Fruit fly (Drosophila melanogaster): ENCODE measurements around the gene CG3337.

The CG3337 gene

DNA sequence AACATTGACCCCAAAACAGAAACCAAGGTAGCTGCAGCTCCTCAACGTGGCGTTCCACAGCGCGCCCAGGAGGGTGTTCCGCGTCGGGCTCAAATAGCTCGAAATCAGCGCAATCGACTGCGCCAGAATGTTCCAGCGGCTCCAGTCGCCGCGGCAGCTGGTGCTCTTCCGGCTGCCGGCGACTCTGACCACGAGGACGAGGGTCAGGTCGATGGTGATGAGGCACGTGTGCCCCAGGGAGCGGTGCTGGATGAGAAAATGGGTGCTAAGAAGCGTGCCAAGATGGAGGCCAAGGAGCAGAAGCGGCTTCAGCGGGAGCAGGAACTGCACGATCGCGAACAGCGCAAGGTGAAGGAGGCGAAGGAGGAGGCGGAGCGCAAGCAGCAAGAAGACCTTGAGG, 8.1 kb downstream of the CG3337 start:
- no peak for TF ChIP-seq noc (tag; optimal IDR thresholded peaks at IDR 0.05)

DNA sequence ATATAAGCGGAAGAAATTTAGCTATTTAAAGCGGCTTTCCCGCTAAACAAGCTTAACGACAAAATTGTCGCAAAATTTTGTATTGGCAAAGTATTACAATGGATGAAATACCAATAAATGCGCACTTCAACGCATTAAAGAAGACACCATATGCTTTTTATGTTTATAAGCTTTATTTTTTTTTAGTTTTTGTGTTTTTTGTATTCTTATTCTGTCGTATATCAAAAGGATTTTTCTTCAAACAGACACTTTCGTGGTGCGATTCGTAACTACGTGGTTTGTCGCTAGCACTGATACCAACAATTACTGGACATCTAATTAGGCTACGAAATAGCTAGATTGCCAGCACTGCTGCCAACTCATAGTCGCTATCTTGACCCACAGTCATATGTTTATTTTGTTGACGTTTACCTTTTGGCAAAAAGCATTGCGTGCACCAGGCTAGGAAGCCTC, 8.7 kb downstream of the CG3337 start, which contains the start of gene Ddrgk1:
Gene Ddrgk1, plus strand, starts transcription at position 387 of the 453 bp plus-strand sequence.
- no peak for TF ChIP-seq noc (tag; optimal IDR thresholded peaks at IDR 0.05)

DNA sequence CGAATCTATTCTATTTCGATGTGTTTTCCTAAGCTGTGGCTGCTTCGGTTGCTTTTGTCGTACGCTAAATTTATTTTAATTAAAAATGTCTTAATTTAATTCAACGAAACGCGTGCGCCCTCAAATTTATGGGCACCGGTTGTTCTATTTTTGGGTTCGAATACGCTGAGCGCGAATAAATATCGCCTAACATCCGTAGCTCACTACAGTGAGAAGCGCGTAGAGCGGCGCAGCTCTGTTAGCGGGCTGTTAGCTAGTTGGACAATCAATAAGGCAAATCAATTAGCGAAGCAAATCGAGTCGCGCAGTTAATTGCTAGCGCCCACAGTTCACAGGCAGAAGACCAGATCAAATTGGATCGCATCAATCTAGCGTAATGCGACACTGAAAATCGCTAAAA, 13.3 kb downstream of the CG3337 start:
- no peak for TF ChIP-seq noc (tag; optimal IDR thresholded peaks at IDR 0.05)

DNA sequence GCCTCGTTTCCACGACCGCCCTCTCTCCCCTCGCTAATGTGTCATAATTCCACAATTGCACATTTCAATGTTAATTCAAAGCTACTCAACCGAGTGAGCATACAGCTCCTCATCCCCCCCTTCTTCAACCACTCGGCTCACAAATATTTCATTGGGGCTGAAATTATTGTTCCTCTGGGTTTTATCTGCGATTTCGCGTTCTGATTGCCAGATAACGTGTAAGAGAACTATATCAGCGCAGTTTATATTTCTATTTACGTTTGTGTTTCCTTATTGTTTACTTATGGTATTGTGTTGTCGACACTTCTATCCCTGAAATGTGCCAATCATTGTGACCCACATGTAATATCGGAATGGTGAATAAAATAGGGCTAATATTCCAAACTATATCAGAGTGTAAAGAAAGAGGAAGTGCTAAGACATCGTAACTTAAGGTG, 16.6 kb downstream of the CG3337 start:
- TF ChIP-seq noc (tag; optimal IDR thresholded peaks at IDR 0.05), result no peak

DNA sequence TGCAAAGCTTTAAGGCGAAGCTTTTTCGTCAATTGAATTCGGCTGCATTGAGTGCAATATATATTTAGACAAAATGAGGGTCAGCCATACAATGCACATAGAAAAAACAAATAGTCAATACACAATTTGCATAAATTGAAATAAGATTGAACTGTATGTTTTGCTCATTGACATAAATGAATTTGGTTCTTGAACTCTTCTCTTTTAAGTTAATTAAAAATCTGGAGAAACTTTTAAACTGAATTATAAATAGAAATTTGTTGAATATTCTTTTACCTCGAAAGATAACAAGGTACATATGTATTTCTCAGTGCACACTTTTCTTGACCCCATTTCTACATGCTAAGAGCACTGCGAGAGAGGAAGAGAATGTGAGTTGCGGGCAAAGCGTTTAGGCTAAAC, 17.1 kb downstream of the CG3337 start:
- no peak for TF ChIP-seq noc (tag; optimal IDR thresholded peaks at IDR 0.05)

DNA sequence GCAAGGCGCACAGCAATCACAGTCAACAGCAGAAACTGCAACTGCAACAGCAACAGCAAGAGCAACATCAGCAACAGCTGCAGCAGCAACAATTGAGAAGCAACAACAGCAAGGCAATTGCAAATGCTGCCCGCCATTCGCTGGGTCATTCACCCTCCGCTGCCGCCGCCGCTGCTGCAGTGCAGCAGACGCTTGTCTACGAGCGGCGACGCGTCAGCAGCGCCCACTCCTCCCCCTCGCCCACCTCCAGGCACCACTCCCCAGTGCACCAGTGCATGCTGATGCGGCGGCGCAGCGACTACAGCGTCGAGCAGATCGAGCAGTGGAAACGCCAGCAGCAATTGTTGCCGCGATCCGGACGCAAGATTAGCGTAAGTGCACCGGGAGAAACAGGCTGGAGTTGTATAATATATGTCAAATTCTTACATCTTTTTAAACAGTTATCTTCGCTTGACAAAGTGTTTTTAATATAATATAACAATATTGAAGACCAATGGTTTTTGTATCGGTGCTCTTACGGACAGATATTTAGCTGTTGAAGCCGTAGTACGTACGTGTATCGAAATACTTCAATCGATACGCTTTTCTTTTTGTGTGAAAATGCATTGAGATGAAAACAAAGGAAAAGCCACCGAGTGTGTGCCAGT, 17.6 kb downstream of the CG3337 start:
- no peak for TF ChIP-seq noc (tag; optimal IDR thresholded peaks at IDR 0.05)

DNA sequence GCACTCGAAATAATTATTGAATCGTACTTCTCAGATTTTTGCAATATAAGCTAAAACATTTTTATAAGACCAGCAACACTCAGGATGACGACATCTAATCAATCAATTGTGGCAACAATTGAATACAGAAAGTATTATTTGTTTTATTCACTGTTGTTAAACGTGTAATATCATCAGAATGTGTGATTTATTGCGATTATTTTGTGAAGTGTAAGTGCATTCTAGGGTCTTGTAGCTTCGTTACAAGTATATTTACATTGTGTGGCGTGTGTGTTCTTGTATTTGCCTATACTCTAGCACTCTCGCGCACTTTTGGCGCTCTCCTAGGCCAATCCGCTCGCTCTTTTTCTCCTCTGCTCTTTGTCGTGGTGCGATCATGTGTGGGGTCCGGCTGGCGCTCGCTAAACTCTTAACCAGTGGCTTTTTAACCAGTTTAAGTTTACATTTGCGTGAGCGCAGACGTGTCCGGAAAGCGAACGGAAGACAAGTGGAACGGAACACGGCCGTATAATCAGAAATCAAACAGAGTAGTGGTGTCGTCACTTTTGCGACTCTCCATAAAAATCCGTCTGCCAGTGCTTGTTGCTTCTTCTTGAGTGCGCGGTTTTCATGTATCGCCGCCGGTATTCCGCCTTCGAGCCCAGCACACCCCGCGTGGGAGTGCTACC, 18.8 kb downstream of the CG3337 start:
- peak; percentile 12 for TF ChIP-seq noc (tag; optimal IDR thresholded peaks at IDR 0.05)

DNA sequence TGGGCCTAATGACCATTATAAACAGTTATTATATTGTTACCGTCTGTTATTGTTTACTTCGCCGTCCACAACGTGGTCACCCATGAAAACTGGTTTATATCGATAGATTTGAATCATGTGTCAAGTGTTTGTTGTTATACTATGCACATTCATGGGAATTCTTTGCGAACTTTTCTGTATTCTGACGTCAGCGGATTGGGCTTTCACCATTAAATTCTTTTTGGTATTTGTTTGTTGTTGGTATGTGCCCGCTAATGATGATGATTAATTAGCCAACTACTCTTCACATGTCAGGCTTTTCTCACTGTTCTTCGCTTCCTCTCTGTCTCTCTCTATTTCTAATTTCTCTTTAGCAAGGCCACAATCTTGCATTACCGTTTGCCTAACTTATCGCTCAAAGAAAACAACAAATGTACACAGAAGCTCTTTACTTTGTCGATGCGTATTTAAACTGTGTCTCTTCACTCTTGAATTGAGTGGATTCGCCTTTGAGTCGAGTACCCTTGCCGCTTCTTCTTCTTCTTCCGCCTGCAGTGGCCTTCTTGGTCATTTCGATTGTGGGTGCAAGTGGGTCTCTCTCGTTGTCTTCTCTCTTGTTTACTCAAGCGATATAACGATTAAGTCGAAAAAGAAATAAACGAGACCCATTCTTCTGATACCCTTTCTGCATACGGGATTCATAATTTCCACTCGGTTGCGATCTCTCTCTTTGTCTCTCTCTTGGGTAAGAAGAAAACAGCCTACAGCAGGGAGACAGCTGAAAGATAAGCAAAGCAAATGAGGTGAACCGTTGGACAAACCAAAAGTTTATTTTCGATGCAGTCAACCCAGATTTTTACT, 19.5 kb downstream of the CG3337 start:
- no peak for TF ChIP-seq noc (tag; optimal IDR thresholded peaks at IDR 0.05)

DNA sequence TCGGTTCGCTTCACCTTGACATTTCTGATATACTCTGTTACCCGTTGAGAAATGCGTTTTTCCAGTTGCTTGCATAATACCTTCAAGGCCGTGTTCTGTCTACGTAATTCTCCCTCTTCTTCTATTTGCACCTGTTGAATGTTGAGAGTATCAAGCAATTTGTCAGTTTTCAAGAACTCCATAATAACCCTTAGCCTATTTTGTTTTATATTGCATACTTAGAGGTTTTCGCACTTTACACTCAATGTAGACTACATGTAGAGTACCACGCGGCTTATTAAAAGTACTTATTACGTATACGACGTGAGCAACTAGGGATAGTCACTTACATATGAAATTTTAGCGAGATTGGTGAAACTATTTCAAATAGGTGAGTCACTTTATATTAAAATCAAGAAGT, 20.2 kb downstream of the CG3337 start:
- no peak for TF ChIP-seq noc (tag; optimal IDR thresholded peaks at IDR 0.05)

dm6 chr3R:21201627-21202026, 21.8 kb downstream of the CG3337 start:
- no peak for TF ChIP-seq noc (tag; optimal IDR thresholded peaks at IDR 0.05)

dm6 chr3R:21199953-21200368, 23.4 kb downstream of the CG3337 start:
- TF ChIP-seq noc (tag; optimal IDR thresholded peaks at IDR 0.05), result no peak

DNA sequence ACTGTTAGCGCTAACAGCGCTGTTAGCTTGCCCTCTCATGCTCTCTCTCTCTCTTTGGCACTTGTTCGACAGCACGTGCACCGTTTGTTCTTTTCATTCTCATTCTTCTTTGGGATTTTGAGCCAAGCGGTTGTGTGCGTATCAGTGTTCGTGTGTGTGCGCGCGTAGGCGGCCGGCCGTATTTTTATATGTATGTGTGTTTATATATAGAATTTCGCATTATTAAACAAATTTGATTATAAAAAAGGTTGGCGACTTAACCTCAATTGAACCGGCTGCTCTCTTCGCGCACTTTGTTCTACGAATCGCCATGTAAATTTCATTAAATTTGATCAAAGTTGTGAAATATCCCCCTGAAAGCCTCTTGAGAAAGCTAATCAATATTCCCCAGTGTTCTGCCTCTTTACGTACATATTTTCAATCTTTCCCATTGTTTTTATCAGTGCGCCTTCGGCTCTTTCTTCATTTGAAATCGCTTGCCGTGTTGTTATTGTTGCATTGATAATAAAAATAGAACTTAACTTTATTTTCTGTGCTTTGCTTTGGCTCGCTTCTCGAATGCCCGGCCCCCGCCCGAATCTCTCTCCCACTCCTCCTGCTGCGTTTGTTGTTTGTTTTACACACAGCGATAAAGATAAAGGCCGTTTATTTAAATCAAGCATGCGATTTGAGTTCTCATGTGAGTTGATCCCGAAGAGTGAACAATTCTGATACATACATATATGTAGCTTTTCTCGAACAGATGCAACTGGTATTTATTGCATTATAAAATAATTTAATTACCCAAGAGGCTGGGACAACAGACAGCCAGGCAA, 24.1 kb downstream of the CG3337 start:
- peak; percentile 6 for TF ChIP-seq noc (tag; optimal IDR thresholded peaks at IDR 0.05)

- peak; percentile 69 for TF ChIP-seq noc (tag; optimal IDR thresholded peaks at IDR 0.05)
Observed at dm6 chr3R:21198073-21198472, 25.3 kb downstream of the CG3337 start.

DNA sequence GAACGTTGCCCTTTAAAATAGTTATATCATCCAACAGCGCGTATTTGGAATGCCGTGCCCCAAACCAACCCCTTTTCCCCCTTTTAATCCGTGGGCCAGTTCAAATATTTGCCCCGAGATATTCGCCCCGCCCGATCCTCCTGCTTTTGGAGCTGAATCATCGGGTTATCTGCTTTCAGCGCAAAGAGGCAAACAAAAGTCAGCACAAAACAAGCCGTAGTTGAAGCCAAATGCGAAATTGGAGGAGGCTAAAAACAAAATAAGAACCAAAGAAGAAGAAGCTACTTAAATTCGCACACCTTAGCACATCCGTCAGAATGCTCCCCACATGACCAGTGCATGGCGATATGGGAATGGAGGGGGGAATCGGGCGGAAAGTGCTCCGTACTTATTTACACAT, 25.8 kb downstream of the CG3337 start:
- TF ChIP-seq noc (tag; optimal IDR thresholded peaks at IDR 0.05), result no peak

- no peak for TF ChIP-seq noc (tag; optimal IDR thresholded peaks at IDR 0.05)
Observed at dm6 chr3R:21195210-21195967, 28.0 kb downstream of the CG3337 start.

All from whole organism, larva.